Worm (Caenorhabditis elegans): ENCODE measurements around the gene prcc-1.

The prcc-1 gene

DNA sequence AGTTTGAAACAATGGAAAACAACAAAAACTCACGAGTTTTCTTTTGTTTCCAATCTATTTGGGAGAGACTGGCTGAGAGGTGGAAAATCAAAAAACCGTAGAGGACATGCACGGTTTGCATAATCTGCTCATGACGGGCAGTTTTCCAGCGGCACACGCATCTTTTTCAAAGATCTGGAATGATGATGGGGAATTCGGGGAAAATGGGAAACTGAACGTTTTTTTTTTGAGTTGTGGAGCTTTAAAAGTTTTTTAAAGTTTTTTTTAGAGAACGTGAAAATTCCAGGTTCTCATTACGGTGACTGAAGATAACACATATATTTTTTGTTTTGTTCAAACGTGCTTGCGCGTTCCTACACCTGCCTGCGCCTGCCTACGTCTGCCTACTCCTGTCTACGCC, 17.0 kb downstream of the prcc-1 start, which contains the start of gene C39E9.7:
TSS of gene C39E9.7 (minus strand) at position 101 of the 400 bp plus-strand sequence.
- TF ChIP-seq tbp1 (GFP tag; optimal IDR thresholded peaks at IDR 0.05): no peak
- no peak for TF ChIP-seq dpff-1 (tag; optimal IDR thresholded peaks at IDR 0.05)
- TF ChIP-seq T07F8.4 (tag; optimal IDR thresholded peaks at IDR 0.05): no peak
- no peak for TF ChIP-seq him-1 (tag; optimal IDR thresholded peaks at IDR 0.05)
- no peak for TF ChIP-seq mxl-1 (tag; optimal IDR thresholded peaks at IDR 0.05)
- no peak for TF ChIP-seq gei-17 (GFP tag; optimal IDR thresholded peaks at IDR 0.05)
- TF ChIP-seq lsl-1 (GFP tag; optimal IDR thresholded peaks at IDR 0.05): no peak
- TF ChIP-seq Y53G8AR.9 (GFP tag; conservative IDR thresholded peaks at IDR 0.05): no peak
- no peak for TF ChIP-seq nfya-2 (GFP tag; IDR thresholded peaks at IDR 0.05)
- no peak for TF ChIP-seq mes-4 (tag; optimal IDR thresholded peaks at IDR 0.05)
- no peak for TF ChIP-seq F49E8.2 (tag; optimal IDR thresholded peaks at IDR 0.05; ENCODE audit: insufficient read depth)
- TF ChIP-seq aptf-3 (GFP tag; IDR thresholded peaks at IDR 0.05): no peak
- no peak for TF ChIP-seq B0261.1 (tag; optimal IDR thresholded peaks at IDR 0.05)
- no peak for TF ChIP-seq Y79H2A.3 (GFP tag; conservative IDR thresholded peaks at IDR 0.05)
- TF ChIP-seq ceh-40 (GFP tag; IDR thresholded peaks at IDR 0.05): no peak

DNA sequence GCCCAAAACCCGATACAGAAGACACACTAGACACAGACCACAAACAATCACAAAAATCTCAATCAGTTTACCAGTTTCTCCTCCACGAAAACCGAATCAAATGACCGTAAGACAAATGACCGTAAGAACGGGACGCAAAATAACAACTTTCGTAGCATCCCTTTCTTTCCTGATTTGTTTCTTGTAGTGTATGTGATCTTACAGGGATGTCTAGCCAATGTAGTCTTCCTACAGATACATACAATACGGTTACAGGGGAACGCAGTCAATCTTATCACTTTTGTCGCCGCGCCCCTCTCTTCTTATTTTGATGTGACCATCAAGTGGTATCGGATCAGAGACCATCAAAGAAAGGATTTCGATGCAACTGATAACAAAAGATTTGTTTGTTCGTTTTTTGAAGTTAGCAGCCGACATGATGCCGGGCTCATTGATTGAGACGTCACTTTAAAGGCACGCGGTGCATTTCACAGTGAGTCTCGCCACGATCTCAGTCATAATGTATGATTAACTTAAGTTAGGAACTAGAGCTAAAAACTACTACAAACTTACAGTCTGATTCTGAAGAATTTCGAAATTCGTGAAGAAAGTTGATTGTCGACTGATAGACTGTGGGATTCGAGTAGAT, 17.9 kb downstream of the prcc-1 start:
- TF ChIP-seq Y56A3A.18 (GFP tag; IDR thresholded peaks at IDR 0.05) (no peak), F57A8.1 (GFP tag; optimal IDR thresholded peaks at IDR 0.05) (no peak), hmg-20 (GFP tag; IDR thresholded peaks at IDR 0.05) (no peak), mxl-1 (tag; optimal IDR thresholded peaks at IDR 0.05) (no peak), snpc-4 (GFP tag; optimal IDR thresholded peaks at IDR 0.05) (no peak), snpc-4 (tag; optimal IDR thresholded peaks at IDR 0.05) (peak in 3 of 4 experiments; percentile 14 to 79 (median 62)), xnd-1 (tag; optimal IDR thresholded peaks at IDR 0.05) (no peak), mcd-1 (GFP tag; IDR thresholded peaks at IDR 0.05) (no peak), ztf-18 (tag; optimal IDR thresholded peaks at IDR 0.05) (no peak), ets-4 (GFP tag; optimal IDR thresholded peaks at IDR 0.05) (no peak), hlh-26 (GFP tag; conservative IDR thresholded peaks at IDR 0.05) (no peak), atf-7 (tag; optimal IDR thresholded peaks at IDR 0.05) (no peak), somi-1 (GFP tag; optimal IDR thresholded peaks at IDR 0.05) (peak; percentile 17), C17E4.6 (GFP tag; IDR thresholded peaks at IDR 0.05) (no peak), lin-26 (GFP tag; IDR thresholded peaks at IDR 0.05) (peak; percentile 47; the same call in 1 of the 2 replicates), lin-35 (GFP tag; optimal IDR thresholded peaks at IDR 0.05) (no peak), cebp-1 (GFP tag; IDR thresholded peaks at IDR 0.05) (no peak), cebp-1 (tag; optimal IDR thresholded peaks at IDR 0.05) (no peak), tbp1 (GFP tag; optimal IDR thresholded peaks at IDR 0.05) (no peak), efl-1 (GFP tag; optimal IDR thresholded peaks at IDR 0.05) (no peak), Y53G8AR.9 (GFP tag; conservative IDR thresholded peaks at IDR 0.05) (no peak), mes-4 (tag; optimal IDR thresholded peaks at IDR 0.05) (no peak)

DNA sequence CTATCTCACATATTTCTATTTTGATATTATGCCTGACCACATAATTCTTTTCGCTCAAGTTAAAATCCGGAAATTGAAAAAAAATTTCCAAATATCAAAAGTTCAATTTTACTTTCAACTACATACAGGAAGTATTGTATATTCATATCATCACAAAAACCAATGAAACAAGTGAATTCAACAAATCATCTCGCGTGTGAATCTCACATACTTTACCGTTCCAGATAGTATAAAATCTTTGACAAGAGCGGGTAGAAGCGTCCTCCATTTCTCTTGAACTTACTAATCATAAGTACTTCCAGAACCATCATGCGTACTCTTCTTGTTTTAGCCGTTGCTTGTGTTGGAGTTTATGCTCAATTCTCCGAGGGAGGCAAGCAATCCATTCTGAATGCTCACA, 22.1 kb downstream of the prcc-1 start, which contains the start of gene scl-8:
TSS of gene scl-8 (plus strand) at position 301 of the 400 bp plus-strand sequence.
- TF ChIP-seq tbx-9 (tag; optimal IDR thresholded peaks at IDR 0.05; ENCODE audit: borderline replicate concordance): no peak
- no peak for TF ChIP-seq cebp-1 (GFP tag; IDR thresholded peaks at IDR 0.05)
- no peak for TF ChIP-seq cebp-1 (tag; optimal IDR thresholded peaks at IDR 0.05)
- no peak for TF ChIP-seq nfyb-1 (GFP tag; IDR thresholded peaks at IDR 0.05)
- TF ChIP-seq nfya-2 (GFP tag; IDR thresholded peaks at IDR 0.05): no peak
- no peak for TF ChIP-seq F55B11.4 (tag; optimal IDR thresholded peaks at IDR 0.05; ENCODE audit: borderline replicate concordance, insufficient read depth)
- TF ChIP-seq aptf-2 (GFP tag; conservative IDR thresholded peaks at IDR 0.05): no peak
- TF ChIP-seq somi-1 (GFP tag; optimal IDR thresholded peaks at IDR 0.05): no peak
